Fruit fly (Drosophila melanogaster) whole organism, embryonic: ENCODE results near the gene Idgf3.
A peak's percentile ranks its signal among the peaks of the same experiment; 100 is the strongest.

Source experiments
- B-H1 ChIP-seq: fragments of 200-800 bp; sonication (Bioruptor generic); IDR thresholded peaks from 3 replicates; pipeline ENCODE4 v1.3.6; 2022; ENCODE audit warnings: missing biosample characterization, missing genetic modification characterization
- BEAF-32 ChIP-seq: fragments of 200-800 bp; sonication (Bioruptor generic); optimal IDR thresholded peaks from 3 replicates; lab custom pipeline; 2017; ENCODE audit warnings: missing biosample characterization, missing genetic modification characterization, mild to moderate bottlenecking, moderate library complexity, missing genetic modification reagents
- CG10147 ChIP-seq: fragments of 200-800 bp; sonication (Bioruptor generic); optimal IDR thresholded peaks from 2 replicates; lab custom pipeline; 2019; ENCODE audit warnings: missing biosample characterization, mild to moderate bottlenecking, missing genetic modification characterization, moderate library complexity
- CG10366 ChIP-seq: fragments of 200-800 bp; sonication (Bioruptor generic); IDR thresholded peaks from 2 replicates; pipeline ENCODE4 v1.3.6; 2022; ENCODE audit warnings: missing biosample characterization, missing genetic modification characterization
- CG12744 ChIP-seq: fragments of 200-800 bp; sonication (Bioruptor generic); optimal IDR thresholded peaks from 2 replicates; lab custom pipeline; 2016; ENCODE audit warnings: missing biosample characterization, missing genetic modification characterization
- CG13424 ChIP-seq: fragments of 200-800 bp; sonication (Bioruptor generic); optimal IDR thresholded peaks from 2 replicates; lab custom pipeline; 2019; ENCODE audit warnings: missing biosample characterization, mild to moderate bottlenecking, missing genetic modification characterization, moderate library complexity
- CG13775 ChIP-seq: fragments of 200-800 bp; sonication (Bioruptor generic); optimal IDR thresholded peaks from 3 replicates; lab custom pipeline; 2017; ENCODE audit warnings: missing biosample characterization, mild to moderate bottlenecking, missing genetic modification characterization
- CG16813 ChIP-seq: fragments of 200-800 bp; sonication (Bioruptor generic); IDR thresholded peaks from 3 replicates; pipeline ENCODE4 v1.3.6; 2022; ENCODE audit warnings: missing biosample characterization, missing genetic modification characterization; ENCODE audit not compliant: partially characterized antibody
- CG16815 ChIP-seq: fragments of 200-800 bp; sonication (Bioruptor generic); optimal IDR thresholded peaks from 3 replicates; lab custom pipeline; 2017; ENCODE audit warnings: missing biosample characterization, mild to moderate bottlenecking, missing genetic modification characterization
- CG17802 ChIP-seq: fragments of 200-800 bp; sonication (Bioruptor generic); optimal IDR thresholded peaks from 2 replicates; lab custom pipeline; 2018; ENCODE audit warnings: missing biosample characterization, mild to moderate bottlenecking, missing genetic modification characterization, moderate library complexity
- CG18764 ChIP-seq: fragments of 200-800 bp; sonication (Bioruptor generic); optimal IDR thresholded peaks from 3 replicates; lab custom pipeline; 2016; ENCODE audit warnings: missing biosample characterization, missing genetic modification characterization
- CG30431 ChIP-seq: fragments of 200-800 bp; sonication (Bioruptor generic); optimal IDR thresholded peaks from 2 replicates; lab custom pipeline; 2017; ENCODE audit warnings: missing biosample characterization, missing genetic modification characterization
- CG5953 ChIP-seq: fragments of 200-800 bp; sonication (Bioruptor generic); IDR thresholded peaks from 2 replicates; pipeline ENCODE4 v1.3.6; 2022; ENCODE audit warnings: missing biosample characterization, missing genetic modification characterization
- CG7372 ChIP-seq: fragments of 200-800 bp; sonication (Bioruptor generic); IDR thresholded peaks from 2 replicates; pipeline ENCODE4 v1.3.6; 2022; ENCODE audit warnings: missing biosample characterization, missing genetic modification characterization
- CG7745 ChIP-seq: fragments of 200-800 bp; sonication (Bioruptor generic); optimal IDR thresholded peaks from 2 replicates; lab custom pipeline; 2018; ENCODE audit warnings: missing biosample characterization, mild to moderate bottlenecking, missing genetic modification characterization, moderate library complexity
- CG7839 ChIP-seq: fragments of 200-800 bp; sonication (Bioruptor generic); optimal IDR thresholded peaks from 3 replicates; lab custom pipeline; 2018; ENCODE audit warnings: missing biosample characterization, mild to moderate bottlenecking, missing genetic modification characterization, moderate library complexity
- CG8089 ChIP-seq: fragments of 200-800 bp; sonication (Bioruptor generic); optimal IDR thresholded peaks from 3 replicates; lab custom pipeline; 2016; ENCODE audit warnings: missing biosample characterization, missing genetic modification characterization
- CG8478 ChIP-seq: fragments of >200 bp; optimal IDR thresholded peaks from 2 replicates; lab custom pipeline; 2018
- D19A ChIP-seq: fragments of 200-800 bp; optimal IDR thresholded peaks from 3 replicates; lab custom pipeline; 2019; ENCODE audit warnings: missing biosample characterization, mild to moderate bottlenecking, missing genetic modification characterization, moderate library complexity
- Elba2 ChIP-seq: fragments of 200-800 bp; sonication (Bioruptor generic); optimal IDR thresholded peaks from 3 replicates; lab custom pipeline; 2016; ENCODE audit warnings: missing biosample characterization, missing genetic modification characterization
- HLH4C ChIP-seq: fragments of 200-800 bp; sonication (Bioruptor generic); IDR thresholded peaks from 3 replicates; pipeline ENCODE4 v1.3.6; 2022; ENCODE audit warnings: missing biosample characterization, missing genetic modification characterization; ENCODE audit not compliant: partially characterized antibody
- Jarid2 ChIP-seq: fragments of 200-800 bp; sonication (Bioruptor generic); optimal IDR thresholded peaks from 3 replicates; lab custom pipeline; 2017; ENCODE audit warnings: mild to moderate bottlenecking, missing biosample characterization, missing genetic modification reagents, missing genetic modification characterization
- Max ChIP-seq: fragments of 200-800 bp; sonication (Bioruptor generic); optimal IDR thresholded peaks from 2 replicates; lab custom pipeline; 2016; ENCODE audit warnings: missing biosample characterization, mild to moderate bottlenecking, missing genetic modification characterization
- Meics ChIP-seq: fragments of 200-800 bp; sonication (Bioruptor generic); optimal IDR thresholded peaks from 2 replicates; lab custom pipeline; 2017; ENCODE audit warnings: missing biosample characterization, mild to moderate bottlenecking, missing genetic modification characterization
- Mes4 ChIP-seq: fragments of 200-800 bp; sonication (Bioruptor generic); optimal IDR thresholded peaks from 2 replicates; lab custom pipeline; 2016; ENCODE audit warnings: missing biosample characterization, missing genetic modification characterization
- NfI ChIP-seq: fragments of 200-800 bp; sonication (Bioruptor generic); optimal IDR thresholded peaks from 3 replicates; lab custom pipeline; 2018; ENCODE audit warnings: missing biosample characterization, mild to moderate bottlenecking, missing genetic modification characterization, moderate library complexity
- Rx ChIP-seq: fragments of 200-800 bp; sonication (Bioruptor generic); IDR thresholded peaks from 2 replicates; pipeline ENCODE4 v1.3.6; 2022; ENCODE audit warnings: missing biosample characterization, missing genetic modification characterization
- Sox102F ChIP-seq: fragments of 200-800 bp; sonication (Bioruptor generic); optimal IDR thresholded peaks from 2 replicates; lab custom pipeline; 2018; ENCODE audit warnings: missing biosample characterization, mild to moderate bottlenecking, missing genetic modification characterization, moderate library complexity
- bbx ChIP-seq: fragments of 200-800 bp; sonication (Bioruptor generic); IDR thresholded peaks from 2 replicates; pipeline ENCODE4 v1.3.6; 2022; ENCODE audit warnings: missing biosample characterization, missing genetic modification characterization; ENCODE audit not compliant: partially characterized antibody
- br ChIP-seq: fragments of >200 bp; optimal IDR thresholded peaks from 2 replicates; lab custom pipeline; 2017
- caup ChIP-seq: fragments of 200-800 bp; sonication (Bioruptor generic); optimal IDR thresholded peaks from 3 replicates; lab custom pipeline; 2017; ENCODE audit warnings: missing biosample characterization, mild to moderate bottlenecking, missing genetic modification characterization, moderate library complexity; ENCODE audit not compliant: severe bottlenecking
- esg ChIP-seq: fragments of 200-800 bp; sonication (Bioruptor generic); conservative IDR thresholded peaks from 2 replicates; pipeline ENCODE4 v1.3.6; 2022; ENCODE audit warnings: missing biosample characterization, missing genetic modification characterization
- gsb-n ChIP-seq: fragments of 200-800 bp; sonication (Bioruptor generic); optimal IDR thresholded peaks from 3 replicates; lab custom pipeline; 2018; ENCODE audit warnings: missing biosample characterization, mild to moderate bottlenecking, missing genetic modification characterization
- hkb ChIP-seq, 2 experiments: fragments of 200-800 bp in 1 of 2; fragments of >200 bp in 1 of 2; sonication (Bioruptor generic) in 1 of 2; IDR thresholded peaks in 1 of 2; optimal IDR thresholded peaks in 1 of 2; 2 replicates each; pipeline versions ENCODE4 v1.3.6 to Lab custom; 2017 to 2022; ENCODE audit warnings: missing biosample characterization in 1 of 2, missing genetic modification characterization in 1 of 2
- jumu ChIP-seq: fragments of 200-800 bp; sonication (Bioruptor generic); optimal IDR thresholded peaks from 3 replicates; lab custom pipeline; 2016; ENCODE audit warnings: missing biosample characterization, missing genetic modification characterization
- lab ChIP-seq: fragments of 200-800 bp; sonication (Bioruptor generic); optimal IDR thresholded peaks from 3 replicates; lab custom pipeline; 2017; ENCODE audit warnings: missing biosample characterization, missing genetic modification characterization, mild to moderate bottlenecking, moderate library complexity, missing genetic modification reagents
- lov ChIP-seq, 2 experiments: fragments of 200-800 bp in 1 of 2; fragments of >200 bp in 1 of 2; sonication (Bioruptor generic) in 1 of 2; IDR thresholded peaks in 1 of 2; optimal IDR thresholded peaks in 1 of 2; 2 replicates in 1 of 2; 3 replicates in 1 of 2; pipeline versions ENCODE4 v1.3.6 to Lab custom; 2017 to 2022; ENCODE audit warnings: missing biosample characterization in 1 of 2, missing genetic modification characterization in 1 of 2
- mam ChIP-seq: fragments of 200-800 bp; sonication (Bioruptor generic); optimal IDR thresholded peaks from 3 replicates; lab custom pipeline; 2016; ENCODE audit warnings: missing biosample characterization, missing genetic modification characterization
- mirr ChIP-seq: fragments of 200-800 bp; sonication (Bioruptor generic); optimal IDR thresholded peaks from 3 replicates; lab custom pipeline; 2018; ENCODE audit warnings: missing biosample characterization, mild to moderate bottlenecking, missing genetic modification characterization
- psq ChIP-seq: fragments of 200-800 bp; sonication (Bioruptor generic); optimal IDR thresholded peaks from 2 replicates; lab custom pipeline; 2017; ENCODE audit warnings: missing biosample characterization, missing genetic modification characterization
- pzg ChIP-seq: fragments of 200-800 bp; sonication (Bioruptor generic); optimal IDR thresholded peaks from 3 replicates; lab custom pipeline; 2018; ENCODE audit warnings: missing biosample characterization, mild to moderate bottlenecking, missing genetic modification characterization, moderate library complexity
- repo ChIP-seq: fragments of 200-800 bp; sonication (Bioruptor generic); optimal IDR thresholded peaks from 2 replicates; lab custom pipeline; 2016; ENCODE audit warnings: missing biosample characterization, missing genetic modification characterization
- ro ChIP-seq: fragments of 200-800 bp; sonication (Bioruptor generic); IDR thresholded peaks from 2 replicates; pipeline ENCODE4 v1.3.6; 2022; ENCODE audit warnings: missing biosample characterization, missing genetic modification characterization
- shn ChIP-seq: fragments of 200-800 bp; sonication (Bioruptor generic); optimal IDR thresholded peaks from 3 replicates; lab custom pipeline; 2016; ENCODE audit warnings: missing biosample characterization, missing genetic modification characterization
- slbo ChIP-seq: fragments of 200-800 bp; sonication (Bioruptor generic); IDR thresholded peaks from 2 replicates; pipeline ENCODE4 v1.3.6; 2022; ENCODE audit warnings: missing biosample characterization, missing genetic modification characterization
- tin ChIP-seq: fragments of 200-800 bp; sonication (Bioruptor generic); optimal IDR thresholded peaks from 3 replicates; lab custom pipeline; 2016; ENCODE audit warnings: missing biosample characterization, missing genetic modification characterization
- unc-4 ChIP-seq: fragments of 200-800 bp; sonication (Bioruptor generic); IDR thresholded peaks from 2 replicates; pipeline ENCODE4 v1.3.6; 2022; ENCODE audit warnings: missing biosample characterization, missing genetic modification characterization; ENCODE audit not compliant: partially characterized antibody
- wek ChIP-seq: fragments of 200-800 bp; sonication (Bioruptor generic); optimal IDR thresholded peaks from 3 replicates; lab custom pipeline; 2018; ENCODE audit warnings: missing biosample characterization, mild to moderate bottlenecking, missing genetic modification characterization, moderate library complexity
- wor ChIP-seq: fragments of 200-800 bp; sonication (Bioruptor generic); IDR thresholded peaks from 2 replicates; pipeline ENCODE4 v1.3.6; 2022; ENCODE audit warnings: missing biosample characterization, missing genetic modification characterization

The Idgf3 gene

dm6 chr2L:16422657-16423473, 27.8 kb upstream of the Idgf3 start (continued):
- no peak for TF ChIP-seq Meics
- TF ChIP-seq mam (GFP tag; lab: Kevin White, UChicago), result no peak
- no peak for TF ChIP-seq hkb (optimal IDR thresholded peaks at IDR 0.05; lab: Kevin White, UChicago)
- TF ChIP-seq hkb (GFP tag; IDR thresholded peaks at IDR 0.05; lab: Robert Waterston, UW), result no peak
- no peak for TF ChIP-seq unc-4 (GFP tag; lab: Robert Waterston, UW)
- no peak for TF ChIP-seq pzg (GFP tag; lab: Kevin White, UChicago)
- TF ChIP-seq mirr (GFP tag; lab: Kevin White, UChicago), result no peak
- no peak for TF ChIP-seq CG8089
- TF ChIP-seq NfI (GFP tag; lab: Kevin White, UChicago), result no peak
- no peak for TF ChIP-seq wek (GFP tag; lab: Kevin White, UChicago)
- TF ChIP-seq repo, result no peak
- no peak for TF ChIP-seq Elba2
- TF ChIP-seq jumu (GFP tag; lab: Kevin White, UChicago), result no peak
- TF ChIP-seq CG16815 (GFP tag; lab: Kevin White, UChicago), result no peak
- no peak for TF ChIP-seq lov (optimal IDR thresholded peaks at IDR 0.05; lab: Kevin White, UChicago)
- 0 out of 3 replicates have a peak, but pooled peaks have one; percentile 43 for TF ChIP-seq lov (GFP tag; IDR thresholded peaks at IDR 0.05; lab: Robert Waterston, UW)
- no peak for TF ChIP-seq caup (GFP tag; lab: Kevin White, UChicago)
- TF ChIP-seq Rx (GFP tag; lab: Robert Waterston, UW), result no peak
- TF ChIP-seq shn, result no peak
- TF ChIP-seq Sox102F (GFP tag; lab: Kevin White, UChicago), result no peak
- TF ChIP-seq bbx, result no peak
- no peak for TF ChIP-seq CG12744 (GFP tag; lab: Kevin White, UChicago)
- TF ChIP-seq BEAF-32 (GFP tag; lab: Kevin White, UChicago), result no peak
- no peak for TF ChIP-seq CG13424 (tag; lab: Kevin White, UChicago)
- no peak for TF ChIP-seq CG18764 (GFP tag; lab: Kevin White, UChicago)
- no peak for TF ChIP-seq slbo (GFP tag; lab: Robert Waterston, UW)
- no peak for TF ChIP-seq CG5953 (GFP tag; lab: Robert Waterston, UW)
- TF ChIP-seq HLH4C (GFP tag; lab: Robert Waterston, UW), result no peak
- no peak for TF ChIP-seq Max
- no peak for TF ChIP-seq br (lab: Kevin White, UChicago)
- TF ChIP-seq CG17802 (tag; lab: Kevin White, UChicago), result no peak
- TF ChIP-seq CG16813 (GFP tag; lab: Robert Waterston, UW), result no peak
- no peak for TF ChIP-seq ro (GFP tag; lab: Robert Waterston, UW)
- no peak for TF ChIP-seq CG10147
- no peak for TF ChIP-seq Mes4 (GFP tag; lab: Kevin White, UChicago)
- TF ChIP-seq lab, result no peak
- no peak for TF ChIP-seq D19A (tag; lab: Kevin White, UChicago)
- TF ChIP-seq Jarid2, result peak; percentile 85
- TF ChIP-seq CG8478, result peak; percentile 95
- no peak for TF ChIP-seq psq
- TF ChIP-seq tin (GFP tag; lab: Kevin White, UChicago), result no peak
- TF ChIP-seq CG7839 (tag; lab: Kevin White, UChicago), result no peak
- no peak for TF ChIP-seq wor (GFP tag; lab: Robert Waterston, UW)
- TF ChIP-seq CG30431 (GFP tag; lab: Kevin White, UChicago), result no peak
- no peak for TF ChIP-seq CG7745 (tag; lab: Kevin White, UChicago)
- peak; percentile 9 for TF ChIP-seq gsb-n (tag; lab: Kevin White, UChicago)
- no peak for TF ChIP-seq B-H1 (GFP tag; lab: Robert Waterston, UW)
- TF ChIP-seq CG10366, result no peak
- no peak for TF ChIP-seq CG13775 (GFP tag; lab: Kevin White, UChicago)
- TF ChIP-seq esg (GFP tag; lab: Robert Waterston, UW), result no peak
- no peak for TF ChIP-seq CG7372 (GFP tag; lab: Robert Waterston, UW)
